Fruit fly (Drosophila melanogaster) whole organism: ENCODE measurements around the gene Mdh2.

Experiments used
- EcR ChIP-seq, 2 experiments: fragments of >200 bp; optimal IDR thresholded peaks; 2 replicates each; lab custom pipeline; 2017; ENCODE audit warnings: missing biosample characterization in 2 of 2, missing genetic modification characterization in 2 of 2, missing genetic modification reagents in 2 of 2
- pan ChIP-seq: fragments of >200 bp; optimal IDR thresholded peaks from 2 replicates; lab custom pipeline; 2017
- psq ChIP-seq: fragments of >200 bp; optimal IDR thresholded peaks from 2 replicates; lab custom pipeline; 2017

dm6 chr3R:18260016-18260415 is 33.8 kb downstream of the Mdh2 start:
- TF ChIP-seq pan (no peak), EcR (GFP tag; optimal IDR thresholded peaks at IDR 0.05; lab: Kevin White, UChicago) (no peak), psq (no peak)
